Fruit fly (Drosophila melanogaster) whole organism: ENCODE results near the gene btsz.

Source experiments
- CG8478 ChIP-seq: fragments of >200 bp; optimal IDR thresholded peaks from 2 replicates; lab custom pipeline; 2018; ENCODE audit warnings: inconsistent platforms
- Dll ChIP-seq: fragments of >200 bp; optimal IDR thresholded peaks from 2 replicates; lab custom pipeline; 2017
- EcR ChIP-seq, 2 experiments: fragments of >200 bp; optimal IDR thresholded peaks; 2 replicates each; lab custom pipeline; 2017; ENCODE audit warnings: missing biosample characterization in 2 of 2, missing genetic modification characterization in 2 of 2, missing genetic modification reagents in 2 of 2
- psq ChIP-seq: fragments of >200 bp; optimal IDR thresholded peaks from 2 replicates; lab custom pipeline; 2017
- usp ChIP-seq: fragments of >200 bp; optimal IDR thresholded peaks from 2 replicates; lab custom pipeline; 2017; ENCODE audit warnings: missing biosample characterization, missing genetic modification characterization, mixed read lengths

dm6 chr3R:14779733-14780278, 95.5 kb downstream of the btsz start:
- TF ChIP-seq EcR (GFP tag; optimal IDR thresholded peaks at IDR 0.05; lab: Kevin White, UChicago) (no peak), psq (no peak), usp (no peak), CG8478 (no peak), Dll (lab: Kevin White, UChicago) (no peak)
